Worm (Caenorhabditis elegans): ENCODE data around the gene math-6.

DNA sequence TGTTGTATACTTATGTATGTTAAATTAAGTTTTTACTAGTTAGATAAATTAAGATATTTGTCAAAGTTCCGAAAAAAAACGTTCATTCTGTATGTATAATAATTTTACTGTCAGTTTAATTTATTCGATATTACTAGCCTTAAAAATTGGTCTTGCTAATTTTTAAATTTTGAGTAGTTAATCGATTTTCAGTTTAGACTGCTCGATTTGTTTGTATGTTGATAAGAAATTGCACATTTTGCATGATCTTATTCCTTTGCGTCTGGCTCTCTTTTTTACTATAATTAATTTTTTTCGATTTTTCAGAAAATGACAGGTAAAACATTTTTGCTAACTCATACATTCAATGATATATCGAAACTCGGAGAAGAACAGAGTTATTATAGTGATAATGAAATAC lies 15.4 kb upstream of the math-6 start, which contains the start of gene math-24:
- TF ChIP-seq dpl-1 (GFP tag; optimal IDR thresholded peaks at IDR 0.05) = no peak
- no peak for TF ChIP-seq sptf-2 (GFP tag; optimal IDR thresholded peaks at IDR 0.05)
- TF ChIP-seq ztf-25 (GFP tag; IDR thresholded peaks at IDR 0.05) = no peak
- TF ChIP-seq madf-8 (GFP tag; conservative IDR thresholded peaks at IDR 0.05) = no peak
- TF ChIP-seq snpc-4 (GFP tag; optimal IDR thresholded peaks at IDR 0.05) = no peak
- TF ChIP-seq snpc-4 (tag; optimal IDR thresholded peaks at IDR 0.05) = no peak
- TF ChIP-seq ceh-40 (GFP tag; IDR thresholded peaks at IDR 0.05) = no peak
- no peak for TF ChIP-seq attf-6 (GFP tag; IDR thresholded peaks at IDR 0.05)
- TF ChIP-seq unc-62 (GFP tag; optimal IDR thresholded peaks at IDR 0.05) = no peak
- no peak for TF ChIP-seq gei-17 (GFP tag; optimal IDR thresholded peaks at IDR 0.05)
- no peak for TF ChIP-seq C06A6.2 (GFP tag; conservative IDR thresholded peaks at IDR 0.05)
- TF ChIP-seq zfh-2 (GFP tag; conservative IDR thresholded peaks at IDR 0.05) = no peak
- no peak for TF ChIP-seq hlh-26 (GFP tag; conservative IDR thresholded peaks at IDR 0.05)
- TF ChIP-seq D2030.7 (GFP tag; IDR thresholded peaks at IDR 0.05) = no peak
